Fruit fly (Drosophila melanogaster) Kc167 (cell line): ENCODE results near the gene Rcd2.

Experiments
- Myc ChIP-seq: fragments of >200 bp; optimal IDR thresholded peaks from 2 replicates; lab custom pipeline; 2017; ENCODE audit warnings: missing external identifiers
- Sin3A ChIP-seq: fragments of >200 bp; optimal IDR thresholded peaks from 2 replicates; lab custom pipeline; 2018; ENCODE audit warnings: missing external identifiers
- h ChIP-seq: fragments of >200 bp; optimal IDR thresholded peaks from 3 replicates; lab custom pipeline; 2018; ENCODE audit warnings: missing external identifiers
- insv ChIP-seq: fragments of >200 bp; optimal IDR thresholded peaks from 3 replicates; lab custom pipeline; 2018; ENCODE audit warnings: missing external identifiers
- psq ChIP-seq: fragments of >200 bp; optimal IDR thresholded peaks from 2 replicates; lab custom pipeline; 2017; ENCODE audit warnings: missing external identifiers

- no peak for TF ChIP-seq insv (lab: Kevin White, UChicago)
- TF ChIP-seq Myc = no peak
- TF ChIP-seq Sin3A = no peak
- TF ChIP-seq psq (lab: Kevin White, UChicago) = no peak
- TF ChIP-seq h (lab: Kevin White, UChicago) = no peak
Measured at dm6 chr3L:20583919-20584318, 43.7 kb upstream of the Rcd2 start.
